Fruit fly (Drosophila melanogaster) whole organism, pupa: Measurements from ENCODE around the gene SoxN.

Experiments used
- CG10348 ChIP-seq: fragments of 200-800 bp; sonication (Bioruptor generic); IDR thresholded peaks from 2 replicates; pipeline ENCODE4 v1.3.6; 2022; ENCODE audit warnings: missing biosample characterization, missing genetic modification characterization
- CG12605 ChIP-seq: fragments of 200-800 bp; sonication (Bioruptor generic); IDR thresholded peaks from 2 replicates; pipeline ENCODE4 v1.3.6; 2022; ENCODE audit warnings: missing biosample characterization, missing genetic modification characterization
- CG13204 ChIP-seq: fragments of 200-800 bp; sonication (Bioruptor generic); optimal IDR thresholded peaks from 2 replicates; lab custom pipeline; 2018; ENCODE audit warnings: missing biosample characterization, mild to moderate bottlenecking, missing genetic modification characterization, moderate library complexity
- CG15710 ChIP-seq: fragments of 200-800 bp; sonication (Bioruptor generic); optimal IDR thresholded peaks from 2 replicates; lab custom pipeline; 2018; ENCODE audit warnings: missing biosample characterization, mild to moderate bottlenecking, missing genetic modification characterization, moderate library complexity
- CG17806 ChIP-seq: fragments of 200-800 bp; sonication (Bioruptor generic); optimal IDR thresholded peaks from 2 replicates; lab custom pipeline; 2018; ENCODE audit warnings: missing biosample characterization, mild to moderate bottlenecking, missing genetic modification characterization, moderate library complexity
- CG32121 ChIP-seq: fragments of 200-800 bp; sonication (Bioruptor generic); IDR thresholded peaks from 2 replicates; pipeline ENCODE4 v1.3.6; 2022; ENCODE audit warnings: missing biosample characterization, missing genetic modification characterization
- CG4496 ChIP-seq: fragments of 200-800 bp; sonication (Bioruptor generic); IDR thresholded peaks from 3 replicates; pipeline ENCODE4 v1.3.6; 2022; ENCODE audit warnings: missing biosample characterization, missing genetic modification characterization
- CG8159 ChIP-seq: fragments of 200-800 bp; sonication (Bioruptor generic); optimal IDR thresholded peaks from 3 replicates; lab custom pipeline; 2018; ENCODE audit warnings: missing biosample characterization, mild to moderate bottlenecking, missing genetic modification characterization, moderate library complexity
- CG9948 ChIP-seq: fragments of 200-800 bp; sonication (Bioruptor generic); optimal IDR thresholded peaks from 2 replicates; lab custom pipeline; 2018; ENCODE audit warnings: missing biosample characterization, mild to moderate bottlenecking, missing genetic modification characterization, moderate library complexity
- D1 ChIP-seq: fragments of 200-800 bp; sonication (Bioruptor generic); optimal IDR thresholded peaks from 2 replicates; lab custom pipeline; 2018; ENCODE audit warnings: missing biosample characterization, mild to moderate bottlenecking, missing genetic modification characterization, moderate library complexity
- EcR ChIP-seq: fragments of 200-800 bp; sonication (Bioruptor generic); optimal IDR thresholded peaks from 3 replicates; lab custom pipeline; 2019; ENCODE audit warnings: missing biosample characterization, missing genetic modification characterization, mild to moderate bottlenecking, moderate library complexity, missing genetic modification reagents
- Ets98B ChIP-seq: fragments of 200-800 bp; sonication (Bioruptor generic); IDR thresholded peaks from 2 replicates; pipeline ENCODE4 v1.3.6; 2022; ENCODE audit warnings: missing biosample characterization, missing genetic modification characterization
- fd96Ca ChIP-seq: fragments of 200-800 bp; sonication (Bioruptor generic); IDR thresholded peaks from 3 replicates; pipeline ENCODE4 v1.3.6; 2022; ENCODE audit warnings: missing biosample characterization, missing genetic modification characterization
- rn ChIP-seq: fragments of 200-800 bp; sonication (Bioruptor generic); IDR thresholded peaks from 2 replicates; pipeline ENCODE4 v1.3.6; 2022; ENCODE audit warnings: missing biosample characterization, missing genetic modification characterization

DNA sequence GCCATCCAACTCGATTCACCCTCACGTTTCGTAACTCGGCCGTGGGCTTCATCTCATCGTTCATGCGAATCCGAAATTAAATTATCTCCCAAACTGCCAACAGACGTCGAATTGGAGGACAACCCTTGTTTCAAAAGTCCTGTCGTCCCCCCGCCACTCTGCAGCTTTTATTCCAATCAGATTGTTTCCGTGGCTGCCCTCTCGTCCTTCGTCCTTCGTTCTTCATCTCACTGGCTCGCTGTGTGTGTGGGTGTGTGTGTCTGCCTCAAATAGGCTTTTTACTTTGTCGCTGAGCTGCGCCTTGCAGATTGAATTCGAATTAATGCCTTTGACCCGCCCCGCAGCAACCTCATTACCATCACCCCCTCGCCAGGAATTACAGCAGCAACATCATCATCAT lies 31.3 kb upstream of the SoxN start:
- no peak for TF ChIP-seq D1 (tag; lab: Kevin White, UChicago)
- no peak for TF ChIP-seq CG32121
- no peak for TF ChIP-seq CG10348 (GFP tag; lab: Robert Waterston, UW)
- no peak for TF ChIP-seq fd96Ca (GFP tag; lab: Robert Waterston, UW)
- TF ChIP-seq CG17806 (tag; lab: Kevin White, UChicago): no peak
- no peak for TF ChIP-seq CG9948 (tag; lab: Kevin White, UChicago)
- TF ChIP-seq CG8159 (tag; lab: Kevin White, UChicago): no peak
- no peak for TF ChIP-seq Ets98B (GFP tag; lab: Robert Waterston, UW)
- no peak for TF ChIP-seq rn (GFP tag; lab: Robert Waterston, UW)
- TF ChIP-seq CG4496 (GFP tag; lab: Robert Waterston, UW): no peak
- TF ChIP-seq CG13204 (GFP tag; lab: Kevin White, UChicago): no peak
- no peak for TF ChIP-seq CG12605 (GFP tag; lab: Robert Waterston, UW)
- no peak for TF ChIP-seq EcR
- TF ChIP-seq CG15710 (tag; lab: Kevin White, UChicago): no peak
